Fruit fly (Drosophila melanogaster) whole organism, embryonic: ENCODE results near the gene CG14805.

Experiments used
- Atf6 ChIP-seq: fragments of 200-800 bp; sonication (Bioruptor generic); IDR thresholded peaks from 2 replicates; pipeline ENCODE4 v1.3.6; 2022; ENCODE audit warnings: missing biosample characterization, missing genetic modification characterization
- CG1024 ChIP-seq: fragments of 200-800 bp; sonication (Bioruptor generic); IDR thresholded peaks from 2 replicates; pipeline ENCODE4 v1.3.6; 2022; ENCODE audit warnings: missing biosample characterization, missing genetic modification characterization
- CG10321 ChIP-seq: fragments of 200-800 bp; sonication (Bioruptor generic); IDR thresholded peaks from 2 replicates; pipeline ENCODE4 v1.3.6; 2022; ENCODE audit warnings: missing biosample characterization, missing genetic modification characterization
- CG10959 ChIP-seq: fragments of 200-800 bp; sonication (Bioruptor generic); IDR thresholded peaks from 2 replicates; pipeline ENCODE4 v1.3.6; 2022; ENCODE audit warnings: missing biosample characterization, missing genetic modification characterization
- CG11085 ChIP-seq: fragments of 200-800 bp; sonication (Bioruptor generic); IDR thresholded peaks from 2 replicates; pipeline ENCODE4 v1.3.6; 2022; ENCODE audit warnings: missing biosample characterization, missing genetic modification characterization
- CG12769 ChIP-seq: fragments of 200-800 bp; sonication (Bioruptor generic); optimal IDR thresholded peaks from 2 replicates; lab custom pipeline; 2019; ENCODE audit warnings: missing biosample characterization, mild to moderate bottlenecking, missing genetic modification characterization, moderate library complexity
- CG13296 ChIP-seq: fragments of 200-800 bp; sonication (Bioruptor generic); optimal IDR thresholded peaks from 3 replicates; lab custom pipeline; 2018; ENCODE audit warnings: missing biosample characterization, mild to moderate bottlenecking, missing genetic modification characterization
- CG14965 ChIP-seq: fragments of 200-800 bp; sonication (Bioruptor generic); optimal IDR thresholded peaks from 2 replicates; lab custom pipeline; 2016; ENCODE audit warnings: missing biosample characterization, missing genetic modification characterization, borderline replicate concordance
- CG17385 ChIP-seq: fragments of 200-800 bp; sonication (Bioruptor generic); optimal IDR thresholded peaks from 3 replicates; lab custom pipeline; 2018; ENCODE audit warnings: missing biosample characterization, mild to moderate bottlenecking, missing genetic modification characterization
- CG18599 ChIP-seq: fragments of 200-800 bp; sonication (Bioruptor generic); optimal IDR thresholded peaks from 3 replicates; lab custom pipeline; 2017; ENCODE audit warnings: missing biosample characterization, missing genetic modification characterization, mild to moderate bottlenecking, moderate library complexity, missing genetic modification reagents
- CG3065 ChIP-seq: fragments of 200-800 bp; sonication (Bioruptor generic); optimal IDR thresholded peaks from 2 replicates; lab custom pipeline; 2016; ENCODE audit warnings: missing biosample characterization, missing genetic modification characterization
- CG4404 ChIP-seq: fragments of 200-800 bp; sonication (Bioruptor generic); IDR thresholded peaks from 2 replicates; pipeline ENCODE4 v1.3.6; 2022; ENCODE audit warnings: missing biosample characterization, missing genetic modification characterization
- CG4730 ChIP-seq: fragments of 200-800 bp; sonication (Bioruptor generic); IDR thresholded peaks from 2 replicates; pipeline ENCODE4 v1.3.6; 2022; ENCODE audit warnings: missing biosample characterization, missing genetic modification characterization
- CG6175 ChIP-seq: fragments of 200-800 bp; sonication (Bioruptor generic); IDR thresholded peaks from 3 replicates; pipeline ENCODE4 v1.3.6; 2022; ENCODE audit warnings: missing biosample characterization, missing genetic modification characterization
- CG7372 ChIP-seq: fragments of 200-800 bp; sonication (Bioruptor generic); IDR thresholded peaks from 2 replicates; pipeline ENCODE4 v1.3.6; 2022; ENCODE audit warnings: missing biosample characterization, missing genetic modification characterization
- CG7963 ChIP-seq: fragments of 200-800 bp; sonication (Bioruptor generic); IDR thresholded peaks from 3 replicates; pipeline ENCODE4 v1.3.6; 2022; ENCODE audit warnings: missing biosample characterization, missing genetic modification characterization; ENCODE audit not compliant: partially characterized antibody
- CG8388 ChIP-seq: fragments of 200-800 bp; sonication (Bioruptor generic); optimal IDR thresholded peaks from 2 replicates; lab custom pipeline; 2019; ENCODE audit warnings: missing biosample characterization, mild to moderate bottlenecking, missing genetic modification characterization, moderate library complexity
- CG9727 ChIP-seq: fragments of 200-800 bp; sonication (Bioruptor generic); optimal IDR thresholded peaks from 3 replicates; lab custom pipeline; 2017; ENCODE audit warnings: missing biosample characterization, mild to moderate bottlenecking, missing genetic modification characterization
- CHES-1-like ChIP-seq: fragments of 200-800 bp; sonication (Bioruptor generic); optimal IDR thresholded peaks from 2 replicates; lab custom pipeline; 2016; ENCODE audit warnings: missing biosample characterization, missing genetic modification characterization
- CkIIα-i1 ChIP-seq: fragments of 200-800 bp; sonication (Bioruptor generic); IDR thresholded peaks from 2 replicates; pipeline ENCODE4 v1.3.6; 2022; ENCODE audit warnings: missing biosample characterization, missing genetic modification characterization
- Deaf1 ChIP-seq: fragments of 200-800 bp; optimal IDR thresholded peaks from 3 replicates; lab custom pipeline; 2019; ENCODE audit warnings: missing biosample characterization, mild to moderate bottlenecking, missing genetic modification characterization, moderate library complexity
- Gug ChIP-seq: fragments of 200-800 bp; sonication (Bioruptor generic); IDR thresholded peaks from 4 replicates; pipeline ENCODE4 v1.3.6; 2022; ENCODE audit warnings: missing biosample characterization, missing genetic modification characterization
- H15 ChIP-seq: fragments of 200-800 bp; sonication (Bioruptor generic); IDR thresholded peaks from 3 replicates; pipeline ENCODE4 v1.3.6; 2022; ENCODE audit warnings: missing biosample characterization, missing genetic modification characterization
- HLH54F ChIP-seq: fragments of 200-800 bp; sonication (Bioruptor generic); optimal IDR thresholded peaks from 3 replicates; lab custom pipeline; 2016; ENCODE audit warnings: missing biosample characterization, missing genetic modification characterization
- Hand ChIP-seq: fragments of 200-800 bp; sonication (Bioruptor generic); optimal IDR thresholded peaks from 2 replicates; lab custom pipeline; 2017; ENCODE audit warnings: mild to moderate bottlenecking, missing biosample characterization, missing genetic modification reagents, missing genetic modification characterization
- MTF-1 ChIP-seq: fragments of 200-800 bp; sonication (Bioruptor generic); optimal IDR thresholded peaks from 2 replicates; lab custom pipeline; 2018; ENCODE audit warnings: missing biosample characterization, mild to moderate bottlenecking, missing genetic modification characterization, borderline replicate concordance
- Max ChIP-seq: fragments of 200-800 bp; sonication (Bioruptor generic); optimal IDR thresholded peaks from 2 replicates; lab custom pipeline; 2016; ENCODE audit warnings: missing biosample characterization, mild to moderate bottlenecking, missing genetic modification characterization
- NK7.1 ChIP-seq: fragments of 200-800 bp; sonication (Bioruptor generic); optimal IDR thresholded peaks from 3 replicates; lab custom pipeline; 2016; ENCODE audit warnings: missing biosample characterization, missing genetic modification characterization
- Nf-YA ChIP-seq: fragments of 200-800 bp; sonication (Bioruptor generic); IDR thresholded peaks from 2 replicates; pipeline ENCODE4 v1.3.6; 2022; ENCODE audit warnings: missing biosample characterization, missing genetic modification characterization
- Pdp1 ChIP-seq, 2 experiments: fragments of 200-800 bp; sonication (Bioruptor generic); optimal IDR thresholded peaks; 3 replicates each; lab custom pipeline; 2016; ENCODE audit warnings: missing biosample characterization in 2 of 2, missing genetic modification characterization in 2 of 2, mild to moderate bottlenecking in 1 of 2, moderate library complexity in 1 of 2
- Rx ChIP-seq: fragments of 200-800 bp; sonication (Bioruptor generic); IDR thresholded peaks from 2 replicates; pipeline ENCODE4 v1.3.6; 2022; ENCODE audit warnings: missing biosample characterization, missing genetic modification characterization
- Sox100B ChIP-seq: fragments of 200-800 bp; sonication (Bioruptor generic); optimal IDR thresholded peaks from 3 replicates; lab custom pipeline; 2018; ENCODE audit warnings: missing biosample characterization, mild to moderate bottlenecking, missing genetic modification characterization
- Vsx1 ChIP-seq: fragments of 200-800 bp; sonication (Bioruptor generic); optimal IDR thresholded peaks from 2 replicates; lab custom pipeline; 2017; ENCODE audit warnings: missing biosample characterization, mild to moderate bottlenecking, missing genetic modification characterization, missing genetic modification reagents
- Xbp1 ChIP-seq: fragments of 200-800 bp; sonication (Bioruptor generic); optimal IDR thresholded peaks from 3 replicates; lab custom pipeline; 2016; ENCODE audit warnings: missing biosample characterization, mild to moderate bottlenecking, missing genetic modification characterization
- Xrp1 ChIP-seq: fragments of 200-800 bp; sonication (Bioruptor generic); IDR thresholded peaks from 2 replicates; pipeline ENCODE4 v1.3.6; 2022; ENCODE audit warnings: missing biosample characterization, missing genetic modification characterization
- da ChIP-seq: fragments of 200-800 bp; sonication (Bioruptor generic); optimal IDR thresholded peaks from 2 replicates; lab custom pipeline; 2016; ENCODE audit warnings: missing biosample characterization, missing genetic modification characterization
- fru ChIP-seq: fragments of >200 bp; optimal IDR thresholded peaks from 2 replicates; lab custom pipeline; 2017
- fu2 ChIP-seq: fragments of 200-800 bp; sonication (Bioruptor generic); optimal IDR thresholded peaks from 2 replicates; lab custom pipeline; 2016; ENCODE audit warnings: missing biosample characterization, missing genetic modification characterization
- gt ChIP-seq: fragments of 200-800 bp; sonication (Bioruptor generic); IDR thresholded peaks from 2 replicates; pipeline ENCODE4 v1.3.6; 2022; ENCODE audit warnings: missing biosample characterization, missing genetic modification characterization
- lbe ChIP-seq: fragments of 200-800 bp; sonication (Bioruptor generic); optimal IDR thresholded peaks from 2 replicates; lab custom pipeline; 2016; ENCODE audit warnings: missing biosample characterization, mild to moderate bottlenecking, missing genetic modification characterization
- mirr ChIP-seq: fragments of 200-800 bp; sonication (Bioruptor generic); optimal IDR thresholded peaks from 3 replicates; lab custom pipeline; 2018; ENCODE audit warnings: missing biosample characterization, mild to moderate bottlenecking, missing genetic modification characterization
- otp ChIP-seq: fragments of 200-800 bp; sonication (Bioruptor generic); IDR thresholded peaks from 3 replicates; pipeline ENCODE4, ENCODE4 v1.3.6; 2022; ENCODE audit warnings: missing biosample characterization, missing genetic modification characterization
- pfk ChIP-seq: fragments of 200-800 bp; sonication (Bioruptor generic); optimal IDR thresholded peaks from 2 replicates; lab custom pipeline; 2018; ENCODE audit warnings: missing biosample characterization, mild to moderate bottlenecking, missing genetic modification characterization, moderate library complexity
- pros ChIP-seq: fragments of 200-800 bp; sonication (Bioruptor generic); optimal IDR thresholded peaks from 3 replicates; lab custom pipeline; 2019; ENCODE audit warnings: missing biosample characterization, mild to moderate bottlenecking, missing genetic modification characterization, moderate library complexity
- psq ChIP-seq: fragments of 200-800 bp; sonication (Bioruptor generic); optimal IDR thresholded peaks from 2 replicates; lab custom pipeline; 2017; ENCODE audit warnings: missing biosample characterization, missing genetic modification characterization
- run ChIP-seq: fragments of 200-800 bp; sonication (Bioruptor generic); optimal IDR thresholded peaks from 3 replicates; lab custom pipeline; 2018; ENCODE audit warnings: missing biosample characterization, mild to moderate bottlenecking, missing genetic modification characterization
- seq ChIP-seq: fragments of 200-800 bp; sonication (Bioruptor generic); IDR thresholded peaks from 2 replicates; pipeline ENCODE4 v1.3.6; 2022; ENCODE audit warnings: missing biosample characterization, missing genetic modification characterization
- shn ChIP-seq: fragments of 200-800 bp; sonication (Bioruptor generic); optimal IDR thresholded peaks from 3 replicates; lab custom pipeline; 2016; ENCODE audit warnings: missing biosample characterization, missing genetic modification characterization
- tin ChIP-seq: fragments of 200-800 bp; sonication (Bioruptor generic); optimal IDR thresholded peaks from 3 replicates; lab custom pipeline; 2016; ENCODE audit warnings: missing biosample characterization, missing genetic modification characterization
- unpg ChIP-seq: fragments of 200-800 bp; sonication (Bioruptor generic); optimal IDR thresholded peaks from 3 replicates; lab custom pipeline; 2018; ENCODE audit warnings: missing biosample characterization, mild to moderate bottlenecking, missing genetic modification characterization, moderate library complexity
- vfl ChIP-seq: fragments of 200-800 bp; sonication (Bioruptor generic); optimal IDR thresholded peaks from 2 replicates; lab custom pipeline; 2016; ENCODE audit warnings: missing biosample characterization, missing genetic modification characterization
- z ChIP-seq: fragments of 200-800 bp; sonication (Bioruptor generic); IDR thresholded peaks from 3 replicates; pipeline ENCODE4 v1.3.6; 2022; ENCODE audit warnings: missing biosample characterization, missing genetic modification characterization

CG14805 gene

dm6 chrX:1854070-1854469, 23.0 kb upstream of the CG14805 start (continued):
- TF ChIP-seq Vsx1 (peak; percentile 72), CG9727 (peak; percentile 57), CG12769 (tag; lab: Kevin White, UChicago) (peak; percentile 85), CkIIα-i1 (GFP tag; lab: Robert Waterston, UW) (peak; percentile 32; the same call in 1 of the 2 replicates), Rx (GFP tag; lab: Robert Waterston, UW) (no peak), pfk (GFP tag; lab: Kevin White, UChicago) (peak; percentile 43), CHES-1-like (GFP tag; lab: Kevin White, UChicago) (peak; percentile 70), CG4404 (GFP tag; lab: Robert Waterston, UW) (no peak), CG6175 (GFP tag; lab: Robert Waterston, UW) (peak; percentile 56; the same call in 1 of the 3 replicates), CG7372 (0 out of 2 replicates have a peak, but pooled peaks have one; percentile 14), Sox100B (peak; percentile 22), z (GFP tag; lab: Robert Waterston, UW) (0 out of 3 replicates have a peak, but pooled peaks have one; percentile 41), CG8388 (GFP tag; lab: Kevin White, UChicago) (no peak), Hand (GFP tag; lab: Kevin White, UChicago) (peak; percentile 89), gt (GFP tag; lab: Robert Waterston, UW) (no peak), pros (no peak), CG1024 (0 out of 2 replicates have a peak, but pooled peaks have one; percentile 13), CG10321 (GFP tag; lab: Robert Waterston, UW) (no peak), Atf6 (peak; percentile 92), vfl (no peak), run (peak; percentile 17), HLH54F (GFP tag; lab: Kevin White, UChicago) (peak; percentile 11), shn (GFP tag; lab: Kevin White, UChicago) (peak; percentile 16), CG10959 (GFP tag; lab: Robert Waterston, UW) (no peak), CG11085 (GFP tag; lab: Robert Waterston, UW) (no peak), CG14965 (GFP tag; lab: Kevin White, UChicago) (peak; percentile 50), Nf-YA (GFP tag; lab: Robert Waterston, UW) (peak; percentile 74), psq (GFP tag; lab: Kevin White, UChicago) (peak; percentile 6), Deaf1 (tag; lab: Kevin White, UChicago) (no peak), NK7.1 (GFP tag; lab: Kevin White, UChicago) (peak; percentile 64), Gug (GFP tag; lab: Robert Waterston, UW) (no peak), mirr (GFP tag; lab: Kevin White, UChicago) (peak; percentile 86), CG4730 (GFP tag; lab: Robert Waterston, UW) (no peak), CG13296 (GFP tag; lab: Kevin White, UChicago) (peak; percentile 91), unpg (GFP tag; lab: Kevin White, UChicago) (peak; percentile 36), CG3065 (no peak), CG7963 (GFP tag; lab: Robert Waterston, UW) (no peak), fu2 (GFP tag; lab: Kevin White, UChicago) (no peak), tin (no peak), lbe (GFP tag; lab: Kevin White, UChicago) (peak; percentile 36), Xbp1 (peak; percentile 11), CG17385 (GFP tag; lab: Kevin White, UChicago) (peak; percentile 56), seq (GFP tag; lab: Robert Waterston, UW) (peak; percentile 88), otp (GFP tag; lab: Robert Waterston, UW) (peak; percentile 59; the same call in 1 of the 3 replicates), da (GFP tag; lab: Kevin White, UChicago) (peak; percentile 46), Xrp1 (no peak), Max (GFP tag; lab: Kevin White, UChicago) (peak; percentile 40), CG18599 (GFP tag; lab: Kevin White, UChicago) (peak; percentile 96), MTF-1 (GFP tag; lab: Kevin White, UChicago) (peak; percentile 60), Pdp1 (GFP tag; optimal IDR thresholded peaks at IDR 0.05; lab: Kevin White, UChicago) (peak in 1 of 2 experiments; percentile 31), fru (lab: Kevin White, UChicago) (no peak), H15 (GFP tag; lab: Robert Waterston, UW) (no peak)
